Worm (Caenorhabditis elegans) whole organism, L4/young adult: ENCODE results near the gene F44E2.9.

Experiments
- W03F9.2 ChIP-seq: fragments of 150-350 bp; optimal IDR thresholded peaks from 2 replicates; lab custom pipeline; 2014; ENCODE audit warnings: missing biosample characterization, missing genetic modification characterization
- dao-5 ChIP-seq: sonication (generic microtip); optimal IDR thresholded peaks from 2 replicates; lab custom pipeline; 2016; ENCODE audit warnings: missing genotype, missing genetic modification characterization, moderate library complexity, missing compliant biosample characterization
- him-1 ChIP-seq: sonication (generic microtip); optimal IDR thresholded peaks from 2 replicates; lab custom pipeline; 2016; ENCODE audit warnings: missing genotype, missing genetic modification reagents, missing genetic modification characterization, missing compliant biosample characterization

DNA sequence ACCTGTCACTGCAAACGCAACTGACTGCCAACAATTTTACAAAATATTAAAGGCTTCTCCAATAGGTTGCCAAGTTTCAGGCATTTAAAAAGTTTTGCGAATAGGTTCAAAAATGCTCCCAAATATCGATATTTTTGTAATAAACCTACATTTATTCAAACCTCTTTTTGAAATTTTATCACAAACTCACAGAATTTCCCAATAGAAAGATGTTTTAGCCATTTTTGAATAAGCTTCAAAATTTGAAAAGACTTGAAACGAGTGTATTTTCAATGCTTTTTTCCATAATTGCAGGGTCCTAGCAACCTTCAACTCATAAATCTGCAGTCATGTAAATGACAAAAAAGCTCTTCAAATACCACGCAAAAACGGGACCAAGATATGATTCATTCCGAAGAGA lies 32.0 kb upstream of the F44E2.9 start:
- no peak for TF ChIP-seq dao-5 (tag; lab: Kevin White, UChicago)
- TF ChIP-seq W03F9.2 (tag; lab: Kevin White, UChicago) = no peak
- TF ChIP-seq him-1 (tag; lab: Kevin White, UChicago) = no peak
